Fruit fly (Drosophila melanogaster) whole organism, embryonic: Measurements from ENCODE around the gene CG8119.

ENCODE experiments used
- Antp ChIP-seq: fragments of 200-800 bp; sonication (Bioruptor generic); optimal IDR thresholded peaks from 3 replicates; lab custom pipeline; 2016; ENCODE audit warnings: missing biosample characterization, missing genetic modification characterization
- Asciz ChIP-seq: fragments of 200-800 bp; sonication (Bioruptor generic); optimal IDR thresholded peaks from 2 replicates; lab custom pipeline; 2017; ENCODE audit warnings: missing biosample characterization, mild to moderate bottlenecking, missing genetic modification characterization, missing genetic modification reagents
- B-H1 ChIP-seq: fragments of 200-800 bp; sonication (Bioruptor generic); IDR thresholded peaks from 3 replicates; pipeline ENCODE4 v1.3.6; 2022; ENCODE audit warnings: missing biosample characterization, missing genetic modification characterization
- BEAF-32 ChIP-seq: fragments of 200-800 bp; sonication (Bioruptor generic); optimal IDR thresholded peaks from 3 replicates; lab custom pipeline; 2017; ENCODE audit warnings: missing biosample characterization, missing genetic modification characterization, mild to moderate bottlenecking, moderate library complexity, missing genetic modification reagents
- BtbVII ChIP-seq: fragments of 200-800 bp; sonication (Bioruptor generic); optimal IDR thresholded peaks from 3 replicates; lab custom pipeline; 2017; ENCODE audit warnings: missing biosample characterization, mild to moderate bottlenecking, missing genetic modification characterization
- CG10147 ChIP-seq: fragments of 200-800 bp; sonication (Bioruptor generic); optimal IDR thresholded peaks from 2 replicates; lab custom pipeline; 2019; ENCODE audit warnings: missing biosample characterization, mild to moderate bottlenecking, missing genetic modification characterization, moderate library complexity
- CG10543 ChIP-seq: fragments of 200-800 bp; sonication (Bioruptor generic); optimal IDR thresholded peaks from 3 replicates; lab custom pipeline; 2017; ENCODE audit warnings: missing biosample characterization, mild to moderate bottlenecking, missing genetic modification characterization, moderate library complexity
- CG11398 ChIP-seq: fragments of 200-800 bp; sonication (Bioruptor generic); optimal IDR thresholded peaks from 2 replicates; lab custom pipeline; 2016; ENCODE audit warnings: missing biosample characterization, missing genetic modification characterization
- CG11504 ChIP-seq: fragments of 200-800 bp; sonication (Bioruptor generic); optimal IDR thresholded peaks from 3 replicates; lab custom pipeline; 2019; ENCODE audit warnings: missing biosample characterization, mild to moderate bottlenecking, missing genetic modification characterization, moderate library complexity
- CG12104 ChIP-seq: fragments of 200-800 bp; sonication (Bioruptor generic); optimal IDR thresholded peaks from 3 replicates; lab custom pipeline; 2016; ENCODE audit warnings: missing biosample characterization, missing genetic modification characterization
- CG12659 ChIP-seq: fragments of 200-800 bp; sonication (Bioruptor generic); optimal IDR thresholded peaks from 3 replicates; lab custom pipeline; 2017; ENCODE audit warnings: mild to moderate bottlenecking, missing biosample characterization, missing genetic modification reagents, missing genetic modification characterization
- CG17361 ChIP-seq: fragments of 200-800 bp; sonication (Bioruptor generic); IDR thresholded peaks from 3 replicates; pipeline ENCODE4 v1.3.6; 2022; ENCODE audit warnings: missing biosample characterization, missing genetic modification characterization
- CG18262 ChIP-seq: fragments of 200-800 bp; optimal IDR thresholded peaks from 3 replicates; lab custom pipeline; 2019; ENCODE audit warnings: missing biosample characterization, mild to moderate bottlenecking, missing genetic modification characterization, moderate library complexity
- CG2199 ChIP-seq: fragments of 200-800 bp; sonication (Bioruptor generic); IDR thresholded peaks from 3 replicates; pipeline ENCODE4 v1.3.6; 2022; ENCODE audit warnings: missing biosample characterization, missing genetic modification characterization
- CG30403 ChIP-seq: fragments of 200-800 bp; sonication (Bioruptor generic); optimal IDR thresholded peaks from 3 replicates; lab custom pipeline; 2016; ENCODE audit warnings: missing biosample characterization, missing genetic modification characterization
- CG31388 ChIP-seq: fragments of 200-800 bp; sonication (Bioruptor generic); optimal IDR thresholded peaks from 2 replicates; lab custom pipeline; 2016; ENCODE audit warnings: missing biosample characterization, missing genetic modification characterization
- CG33213 ChIP-seq: fragments of 200-800 bp; sonication (Bioruptor generic); optimal IDR thresholded peaks from 3 replicates; lab custom pipeline; 2016; ENCODE audit warnings: missing biosample characterization, missing genetic modification characterization
- CG3726 ChIP-seq: fragments of 200-800 bp; sonication (Bioruptor generic); IDR thresholded peaks from 3 replicates; pipeline ENCODE4, ENCODE4 v1.3.6; 2022; ENCODE audit warnings: missing biosample characterization, missing genetic modification characterization
- CG3995 ChIP-seq: fragments of 200-800 bp; sonication (Bioruptor generic); optimal IDR thresholded peaks from 3 replicates; lab custom pipeline; 2016; ENCODE audit warnings: missing biosample characterization, missing genetic modification characterization
- CG9727 ChIP-seq: fragments of 200-800 bp; sonication (Bioruptor generic); optimal IDR thresholded peaks from 3 replicates; lab custom pipeline; 2017; ENCODE audit warnings: missing biosample characterization, mild to moderate bottlenecking, missing genetic modification characterization
- CG9817 ChIP-seq: fragments of 200-800 bp; sonication (Bioruptor generic); optimal IDR thresholded peaks from 2 replicates; lab custom pipeline; 2018; ENCODE audit warnings: missing biosample characterization, mild to moderate bottlenecking, missing genetic modification characterization, moderate library complexity
- H15 ChIP-seq: fragments of 200-800 bp; sonication (Bioruptor generic); IDR thresholded peaks from 3 replicates; pipeline ENCODE4 v1.3.6; 2022; ENCODE audit warnings: missing biosample characterization, missing genetic modification characterization
- Hr51 ChIP-seq, 2 experiments: fragments of 200-800 bp; sonication (Bioruptor generic); optimal IDR thresholded peaks; 2 replicates in 1 of 2; 3 replicates in 1 of 2; lab custom pipeline; 2016 to 2018; ENCODE audit warnings: missing biosample characterization in 2 of 2, missing genetic modification characterization in 2 of 2, mild to moderate bottlenecking in 1 of 2, moderate library complexity in 1 of 2
- Poxn ChIP-seq: fragments of 200-800 bp; sonication (Bioruptor generic); IDR thresholded peaks from 2 replicates; pipeline ENCODE4 v1.3.6; 2022; ENCODE audit warnings: missing biosample characterization, missing genetic modification characterization
- Taf1 ChIP-seq: fragments of 200-800 bp; sonication (Bioruptor generic); IDR thresholded peaks from 2 replicates; pipeline ENCODE4 v1.3.6; 2022; ENCODE audit warnings: missing biosample characterization, missing genetic modification characterization
- Vsx1 ChIP-seq: fragments of 200-800 bp; sonication (Bioruptor generic); optimal IDR thresholded peaks from 2 replicates; lab custom pipeline; 2017; ENCODE audit warnings: missing biosample characterization, mild to moderate bottlenecking, missing genetic modification characterization, missing genetic modification reagents
- abd-A ChIP-seq: fragments of 200-800 bp; sonication (Bioruptor generic); optimal IDR thresholded peaks from 3 replicates; lab custom pipeline; 2019; ENCODE audit warnings: missing biosample characterization, mild to moderate bottlenecking, missing genetic modification characterization, moderate library complexity
- amos ChIP-seq: fragments of 200-800 bp; sonication (Bioruptor generic); IDR thresholded peaks from 2 replicates; pipeline ENCODE4 v1.3.6; 2022; ENCODE audit warnings: missing biosample characterization, missing genetic modification characterization; ENCODE audit not compliant: partially characterized antibody
- bowl ChIP-seq: fragments of 200-800 bp; sonication (Bioruptor generic); IDR thresholded peaks from 2 replicates; pipeline ENCODE4 v1.3.6; 2022; ENCODE audit warnings: missing biosample characterization, missing genetic modification characterization
- bsh ChIP-seq, 2 experiments: fragments of 200-800 bp; sonication (Bioruptor generic); optimal IDR thresholded peaks; 2 replicates each; lab custom pipeline; 2017 to 2018; ENCODE audit warnings: mild to moderate bottlenecking in 2 of 2, missing biosample characterization in 2 of 2, missing genetic modification characterization in 2 of 2, moderate library complexity in 1 of 2
- cato ChIP-seq: fragments of 200-800 bp; sonication (Bioruptor generic); optimal IDR thresholded peaks from 2 replicates; lab custom pipeline; 2016; ENCODE audit warnings: missing biosample characterization, missing genetic modification characterization, borderline replicate concordance
- caup ChIP-seq: fragments of 200-800 bp; sonication (Bioruptor generic); optimal IDR thresholded peaks from 3 replicates; lab custom pipeline; 2017; ENCODE audit warnings: missing biosample characterization, mild to moderate bottlenecking, missing genetic modification characterization, moderate library complexity; ENCODE audit not compliant: severe bottlenecking
- croc ChIP-seq: fragments of 200-800 bp; sonication (Bioruptor generic); conservative IDR thresholded peaks from 3 replicates; pipeline ENCODE4 v1.3.6; 2022; ENCODE audit warnings: missing biosample characterization, missing genetic modification characterization
- crp ChIP-seq, 2 experiments: fragments of 200-800 bp; sonication (Bioruptor generic); optimal IDR thresholded peaks; 2 replicates in 1 of 2; 3 replicates in 1 of 2; lab custom pipeline; 2017; ENCODE audit warnings: missing biosample characterization in 2 of 2, missing genetic modification characterization in 2 of 2, mild to moderate bottlenecking in 1 of 2, moderate library complexity in 1 of 2
- danr ChIP-seq: fragments of 200-800 bp; sonication (Bioruptor generic); IDR thresholded peaks from 2 replicates; pipeline ENCODE4 v1.3.6; 2022; ENCODE audit warnings: missing biosample characterization, missing genetic modification characterization
- dmrt99B ChIP-seq: fragments of 200-800 bp; sonication (Bioruptor generic); optimal IDR thresholded peaks from 2 replicates; lab custom pipeline; 2018; ENCODE audit warnings: missing biosample characterization, mild to moderate bottlenecking, missing genetic modification characterization, moderate library complexity
- dysf ChIP-seq: fragments of 200-800 bp; sonication (Bioruptor generic); IDR thresholded peaks from 3 replicates; pipeline ENCODE4 v1.3.6; 2022; ENCODE audit warnings: missing biosample characterization, missing genetic modification characterization
- gem ChIP-seq: fragments of 200-800 bp; sonication (Bioruptor generic); optimal IDR thresholded peaks from 2 replicates; lab custom pipeline; 2019; ENCODE audit warnings: missing biosample characterization, mild to moderate bottlenecking, missing genetic modification characterization, moderate library complexity
- her ChIP-seq: fragments of 200-800 bp; sonication (Bioruptor generic); optimal IDR thresholded peaks from 2 replicates; lab custom pipeline; 2016; ENCODE audit warnings: missing biosample characterization, missing genetic modification characterization
- klu ChIP-seq: fragments of 200-800 bp; sonication (Bioruptor generic); IDR thresholded peaks from 2 replicates; pipeline ENCODE4 v1.3.6; 2022; ENCODE audit warnings: missing biosample characterization, missing genetic modification characterization
- lilli ChIP-seq: fragments of 200-800 bp; sonication (Bioruptor generic); optimal IDR thresholded peaks from 3 replicates; lab custom pipeline; 2016; ENCODE audit warnings: missing biosample characterization, missing genetic modification characterization
- luna ChIP-seq: fragments of 200-800 bp; sonication (Bioruptor generic); optimal IDR thresholded peaks from 2 replicates; lab custom pipeline; 2016; ENCODE audit warnings: missing biosample characterization, missing genetic modification characterization
- phol ChIP-seq: fragments of 200-800 bp; sonication (Bioruptor generic); optimal IDR thresholded peaks from 3 replicates; lab custom pipeline; 2018; ENCODE audit warnings: missing biosample characterization, mild to moderate bottlenecking, missing genetic modification characterization, moderate library complexity
- pnt ChIP-seq: fragments of 200-800 bp; sonication (Bioruptor generic); optimal IDR thresholded peaks from 3 replicates; lab custom pipeline; 2016; ENCODE audit warnings: missing biosample characterization, missing genetic modification characterization
- prd ChIP-seq, 3 experiments: fragments of >200 bp in 2 of 3; fragments of 200-800 bp in 1 of 3; sonication (Bioruptor generic) in 1 of 3; optimal IDR thresholded peaks in 2 of 3; IDR thresholded peaks in 1 of 3; 2 replicates in 2 of 3; 3 replicates in 1 of 3; pipeline versions ENCODE4 v1.3.6 to Lab custom; 2017 to 2022; ENCODE audit warnings: missing biosample characterization in 1 of 3, missing genetic modification characterization in 1 of 3
- slbo ChIP-seq: fragments of 200-800 bp; sonication (Bioruptor generic); IDR thresholded peaks from 2 replicates; pipeline ENCODE4 v1.3.6; 2022; ENCODE audit warnings: missing biosample characterization, missing genetic modification characterization
- ssp ChIP-seq: fragments of 200-800 bp; sonication (Bioruptor generic); IDR thresholded peaks from 2 replicates; pipeline ENCODE4 v1.3.6; 2022; ENCODE audit warnings: missing biosample characterization, missing genetic modification characterization
- trh ChIP-seq: fragments of 200-800 bp; sonication (Bioruptor generic); optimal IDR thresholded peaks from 2 replicates; lab custom pipeline; 2016; ENCODE audit warnings: missing biosample characterization, missing genetic modification characterization
- ttk ChIP-seq: fragments of 200-800 bp; sonication (Bioruptor generic); IDR thresholded peaks from 2 replicates; pipeline ENCODE4 v2.1.2; 2022; ENCODE audit warnings: missing biosample characterization, missing genetic modification characterization
- zen2 ChIP-seq: fragments of 200-800 bp; sonication (Bioruptor generic); IDR thresholded peaks from 3 replicates; pipeline ENCODE4 v1.3.6; 2022; ENCODE audit warnings: missing biosample characterization, missing genetic modification characterization; ENCODE audit not compliant: partially characterized antibody

CG8119 gene

dm6 chrX:15630815-15631214 lies 31.6 kb upstream of the CG8119 start (continued):
- TF ChIP-seq pnt (GFP tag; lab: Kevin White, UChicago): no peak
- TF ChIP-seq cato (GFP tag; lab: Kevin White, UChicago): no peak
- no peak for TF ChIP-seq abd-A (tag; lab: Kevin White, UChicago)
- no peak for TF ChIP-seq Asciz (GFP tag; lab: Kevin White, UChicago)
- TF ChIP-seq CG3726 (GFP tag; lab: Robert Waterston, UW): no peak
- no peak for TF ChIP-seq caup
- no peak for TF ChIP-seq prd (optimal IDR thresholded peaks at IDR 0.05; lab: Kevin White, UChicago)
- TF ChIP-seq prd (GFP tag; IDR thresholded peaks at IDR 0.05; lab: Robert Waterston, UW): 0 out of 3 replicates have a peak, but pooled peaks have one; percentile 24
- no peak for TF ChIP-seq klu
- TF ChIP-seq CG9817: no peak
- TF ChIP-seq zen2 (GFP tag; lab: Robert Waterston, UW): no peak
- TF ChIP-seq CG10147 (GFP tag; lab: Kevin White, UChicago): no peak
- TF ChIP-seq trh (GFP tag; lab: Kevin White, UChicago): no peak
- no peak for TF ChIP-seq CG33213 (GFP tag; lab: Kevin White, UChicago)
- TF ChIP-seq croc: no peak
- peak in 1 of 2 experiments; percentile 37 for TF ChIP-seq Hr51 (GFP tag; optimal IDR thresholded peaks at IDR 0.05; lab: Kevin White, UChicago)
- no peak for TF ChIP-seq lilli (GFP tag; lab: Kevin White, UChicago)
- no peak for TF ChIP-seq CG18262 (tag; lab: Kevin White, UChicago)
- TF ChIP-seq CG12104 (GFP tag; lab: Kevin White, UChicago): no peak
- no peak for TF ChIP-seq CG9727 (GFP tag; lab: Kevin White, UChicago)
- 0 out of 3 replicates have a peak, but pooled peaks have one; percentile 19 for TF ChIP-seq dysf (GFP tag; lab: Robert Waterston, UW)
- TF ChIP-seq CG11398 (GFP tag; lab: Kevin White, UChicago): no peak
- TF ChIP-seq bsh (GFP tag; optimal IDR thresholded peaks at IDR 0.05; lab: Kevin White, UChicago): no peak
- TF ChIP-seq crp (GFP tag; optimal IDR thresholded peaks at IDR 0.05; lab: Kevin White, UChicago): no peak
- TF ChIP-seq gem: peak; percentile 36
- TF ChIP-seq Antp (GFP tag; lab: Kevin White, UChicago): no peak
- TF ChIP-seq slbo (GFP tag; lab: Robert Waterston, UW): 0 out of 2 replicates have a peak, but pooled peaks have one; percentile 26
- TF ChIP-seq CG3995 (GFP tag; lab: Kevin White, UChicago): no peak
- TF ChIP-seq CG30403: peak; percentile 9
- no peak for TF ChIP-seq her
- TF ChIP-seq Poxn (GFP tag; lab: Robert Waterston, UW): no peak
- no peak for TF ChIP-seq BEAF-32 (GFP tag; lab: Kevin White, UChicago)
- no peak for TF ChIP-seq H15
- TF ChIP-seq luna (GFP tag; lab: Kevin White, UChicago): no peak
- no peak for TF ChIP-seq CG10543 (GFP tag; lab: Kevin White, UChicago)
- no peak for TF ChIP-seq phol
- TF ChIP-seq CG12659 (GFP tag; lab: Kevin White, UChicago): no peak
- TF ChIP-seq Vsx1: no peak
- peak; percentile 37 for TF ChIP-seq CG11504 (tag; lab: Kevin White, UChicago)
- TF ChIP-seq amos (GFP tag; lab: Robert Waterston, UW): no peak
- TF ChIP-seq BtbVII (GFP tag; lab: Kevin White, UChicago): no peak
- TF ChIP-seq Taf1: no peak
- no peak for TF ChIP-seq CG2199 (GFP tag; lab: Robert Waterston, UW)
- no peak for TF ChIP-seq ttk (GFP tag; lab: Robert Waterston, UW)
- TF ChIP-seq dmrt99B (tag; lab: Kevin White, UChicago): peak; percentile 38
- TF ChIP-seq danr (GFP tag; lab: Robert Waterston, UW): no peak
- TF ChIP-seq B-H1 (GFP tag; lab: Robert Waterston, UW): no peak
- no peak for TF ChIP-seq bowl
- no peak for TF ChIP-seq ssp (GFP tag; lab: Robert Waterston, UW)
- no peak for TF ChIP-seq CG17361 (GFP tag; lab: Robert Waterston, UW)
- no peak for TF ChIP-seq CG31388
